Worm (Caenorhabditis elegans): ENCODE measurements around the gene kin-29.

- TF ChIP-seq hlh-30 (tag; optimal IDR thresholded peaks at IDR 0.05; ENCODE audit: insufficient read depth): no peak
- no peak for TF ChIP-seq sox-4 (tag; optimal IDR thresholded peaks at IDR 0.05)
- no peak for TF ChIP-seq fax-1 (tag; optimal IDR thresholded peaks at IDR 0.05)
- no peak for TF ChIP-seq rnt-1 (tag; optimal IDR thresholded peaks at IDR 0.05)
- TF ChIP-seq K09A11.1 (tag; optimal IDR thresholded peaks at IDR 0.05; ENCODE audit: insufficient read depth): no peak
Observed at ce11 chrX:2874598-2874997, 22.4 kb upstream of the kin-29 start.
